Fruit fly (Drosophila melanogaster) whole organism, wandering third instar larva: ENCODE data around the gene CG2955.
A peak's percentile ranks its signal among the peaks of the same experiment; 100 is the strongest.

Experiments used
- Abd-B ChIP-seq: fragments of >200 bp; optimal IDR thresholded peaks from 2 replicates; lab custom pipeline; 2017; ENCODE audit warnings: missing biosample characterization, missing genetic modification characterization
- CG32264 ChIP-seq: fragments of 200-800 bp; sonication (Bioruptor generic); optimal IDR thresholded peaks from 2 replicates; lab custom pipeline; 2016; ENCODE audit warnings: missing biosample characterization, missing genetic modification characterization
- CG9705 ChIP-seq: fragments of 200-800 bp; sonication (Bioruptor generic); optimal IDR thresholded peaks from 2 replicates; lab custom pipeline; 2018; ENCODE audit warnings: missing biosample characterization, mild to moderate bottlenecking, missing genetic modification characterization
- CrebA ChIP-seq: fragments of 200-800 bp; sonication (Bioruptor generic); optimal IDR thresholded peaks from 2 replicates; lab custom pipeline; 2016; ENCODE audit warnings: missing biosample characterization, mild to moderate bottlenecking, missing genetic modification characterization, borderline replicate concordance
- Dfd ChIP-seq: fragments of >200 bp; optimal IDR thresholded peaks from 2 replicates; lab custom pipeline; 2017; ENCODE audit warnings: missing biosample characterization, missing genetic modification characterization
- Dif ChIP-seq: fragments of 200-275, 200-300 bp; sonication (Bioruptor generic); optimal IDR thresholded peaks from 2 replicates; lab custom pipeline; 2018; ENCODE audit warnings: missing biosample characterization, missing genetic modification characterization; ENCODE audit not compliant: partially characterized antibody
- GATAd ChIP-seq: sonication (Bioruptor generic); optimal IDR thresholded peaks from 2 replicates; lab custom pipeline; 2016; ENCODE audit warnings: missing biosample characterization, missing genetic modification characterization
- HLH106 ChIP-seq: fragments of 200-800 bp; optimal IDR thresholded peaks from 3 replicates; lab custom pipeline; 2019; ENCODE audit warnings: missing biosample characterization, mild to moderate bottlenecking, missing genetic modification characterization, moderate library complexity
- Hnf4 ChIP-seq: fragments of 200-800 bp; sonication (Bioruptor generic); optimal IDR thresholded peaks from 2 replicates; lab custom pipeline; 2016; ENCODE audit warnings: missing biosample characterization, mild to moderate bottlenecking, missing genetic modification characterization
- Hr78 ChIP-seq: fragments of >200 bp; optimal IDR thresholded peaks from 2 replicates; lab custom pipeline; 2017; ENCODE audit warnings: missing biosample characterization, missing genetic modification characterization
- Hr83 ChIP-seq: fragments of 200-300 bp; sonication (Bioruptor generic); optimal IDR thresholded peaks from 2 replicates; lab custom pipeline; 2016; ENCODE audit warnings: missing biosample characterization, mild to moderate bottlenecking, missing genetic modification characterization, moderate library complexity; ENCODE audit not compliant: poor library complexity, severe bottlenecking
- Jra ChIP-seq: sonication (Bioruptor generic); optimal IDR thresholded peaks from 2 replicates; lab custom pipeline; 2016; ENCODE audit warnings: missing biosample characterization, missing genetic modification characterization
- Mio ChIP-seq: sonication (Bioruptor generic); optimal IDR thresholded peaks from 2 replicates; lab custom pipeline; 2016; ENCODE audit warnings: missing biosample characterization, missing genetic modification characterization
- Myc ChIP-seq: fragments of >200 bp; optimal IDR thresholded peaks from 2 replicates; lab custom pipeline; 2017
- N ChIP-seq: fragments of >200 bp; optimal IDR thresholded peaks from 2 replicates; lab custom pipeline; 2018; ENCODE audit warnings: missing biosample characterization, missing external identifiers, missing genetic modification characterization
- OdsH ChIP-seq: fragments of 200-800 bp; sonication (Bioruptor generic); optimal IDR thresholded peaks from 2 replicates; lab custom pipeline; 2016; ENCODE audit warnings: missing biosample characterization, mild to moderate bottlenecking, missing genetic modification characterization
- Rel ChIP-seq, 2 experiments: fragments of 200-800 bp; sonication (Bioruptor generic) in 1 of 2; optimal IDR thresholded peaks; 2 replicates in 1 of 2; 3 replicates in 1 of 2; lab custom pipeline; 2016 to 2019; ENCODE audit warnings: mild to moderate bottlenecking in 2 of 2, missing biosample characterization in 2 of 2, missing genetic modification characterization in 2 of 2, moderate library complexity in 1 of 2
- Sp1 ChIP-seq: fragments of 200-800 bp; sonication (Bioruptor generic); optimal IDR thresholded peaks from 3 replicates; lab custom pipeline; 2019; ENCODE audit warnings: missing biosample characterization, mild to moderate bottlenecking, missing genetic modification characterization, moderate library complexity
- Vsx2 ChIP-seq: fragments of 200-300, 225-300 bp; sonication (Bioruptor generic); optimal IDR thresholded peaks from 2 replicates; lab custom pipeline; 2018; ENCODE audit warnings: missing biosample characterization, missing genetic modification characterization; ENCODE audit not compliant: partially characterized antibody
- br ChIP-seq: fragments of 200-800 bp; sonication (Bioruptor generic); optimal IDR thresholded peaks from 2 replicates; lab custom pipeline; 2016; ENCODE audit warnings: missing biosample characterization, missing genetic modification characterization
- brk ChIP-seq: fragments of 200-800 bp; sonication (Bioruptor generic); optimal IDR thresholded peaks from 2 replicates; lab custom pipeline; 2016; ENCODE audit warnings: missing biosample characterization, mild to moderate bottlenecking, missing genetic modification characterization
- dl ChIP-seq, 2 experiments: fragments of 175-275, 200-275 bp in 1 of 2; fragments of 200-275 bp in 1 of 2; sonication (Bioruptor generic); optimal IDR thresholded peaks; lab custom pipeline; 2018; ENCODE audit warnings: mild to moderate bottlenecking in 2 of 2, missing biosample characterization in 2 of 2, missing genetic modification characterization in 2 of 2, moderate library complexity in 2 of 2; ENCODE audit not compliant: partially characterized antibody in 2 of 2, insufficient read depth in 1 of 2
- dmrt93B ChIP-seq: fragments of 200-800 bp; sonication (Bioruptor generic); optimal IDR thresholded peaks from 2 replicates; lab custom pipeline; 2018; ENCODE audit warnings: missing biosample characterization, mild to moderate bottlenecking, missing genetic modification characterization
- dsf ChIP-seq: sonication (Bioruptor generic); optimal IDR thresholded peaks from 2 replicates; lab custom pipeline; 2016; ENCODE audit warnings: missing biosample characterization, missing genetic modification characterization, borderline replicate concordance
- ey ChIP-seq: fragments of 200-800 bp; sonication (Bioruptor generic); optimal IDR thresholded peaks from 2 replicates; lab custom pipeline; 2016; ENCODE audit warnings: missing biosample characterization, missing genetic modification characterization
- foxo ChIP-seq, 2 experiments: fragments of 200-800 bp; sonication (Bioruptor generic); optimal IDR thresholded peaks; 2 replicates in 1 of 2; 3 replicates in 1 of 2; lab custom pipeline; 2016 to 2017; ENCODE audit warnings: missing biosample characterization in 2 of 2, missing genetic modification characterization in 2 of 2
- fru ChIP-seq: fragments of 200-800 bp; sonication (Bioruptor generic); optimal IDR thresholded peaks from 3 replicates; lab custom pipeline; 2016; ENCODE audit warnings: missing biosample characterization, mild to moderate bottlenecking, missing genetic modification characterization
- h ChIP-seq: fragments of 200-800 bp; sonication (Bioruptor generic); optimal IDR thresholded peaks from 3 replicates; lab custom pipeline; 2016; ENCODE audit warnings: missing biosample characterization, mild to moderate bottlenecking, missing genetic modification characterization
- jim ChIP-seq: fragments of 175-275, 200-325 bp; sonication (Bioruptor generic); optimal IDR thresholded peaks from 2 replicates; lab custom pipeline; 2016; ENCODE audit warnings: missing biosample characterization, mild to moderate bottlenecking, missing genetic modification characterization
- lola ChIP-seq: fragments of >200 bp; optimal IDR thresholded peaks from 2 replicates; lab custom pipeline; 2017; ENCODE audit warnings: missing biosample characterization, missing genetic modification characterization
- pan ChIP-seq: fragments of >200 bp; optimal IDR thresholded peaks from 2 replicates; lab custom pipeline; 2017
- psq ChIP-seq: fragments of 200-800 bp; sonication (Bioruptor generic); optimal IDR thresholded peaks from 3 replicates; lab custom pipeline; 2017; ENCODE audit warnings: missing biosample characterization, mild to moderate bottlenecking, missing genetic modification characterization, moderate library complexity
- rgr ChIP-seq: fragments of 200-800 bp; sonication (Bioruptor generic); optimal IDR thresholded peaks from 3 replicates; lab custom pipeline; 2016; ENCODE audit warnings: missing biosample characterization, mild to moderate bottlenecking, missing genetic modification characterization
- sage ChIP-seq: fragments of 200-800 bp; sonication (Bioruptor generic); optimal IDR thresholded peaks from 2 replicates; lab custom pipeline; 2016; ENCODE audit warnings: missing biosample characterization, mild to moderate bottlenecking, missing genetic modification characterization
- sv ChIP-seq: fragments of 200-800 bp; sonication (Bioruptor generic); optimal IDR thresholded peaks from 3 replicates; lab custom pipeline; 2016; ENCODE audit warnings: missing biosample characterization, missing genetic modification characterization
- tai ChIP-seq: sonication (Bioruptor generic); optimal IDR thresholded peaks from 2 replicates; lab custom pipeline; 2016; ENCODE audit warnings: missing biosample characterization, missing genetic modification characterization
- usp ChIP-seq: fragments of >200 bp; optimal IDR thresholded peaks from 2 replicates; lab custom pipeline; 2017; ENCODE audit warnings: missing biosample characterization, missing genetic modification characterization
- woc ChIP-seq: sonication (Bioruptor generic); optimal IDR thresholded peaks from 2 replicates; lab custom pipeline; 2016; ENCODE audit warnings: missing biosample characterization, mild to moderate bottlenecking, missing genetic modification characterization

Gene CG2955

dm6 chr2L:4166034-4166433 is 17.0 kb downstream of the CG2955 start, which contains the start of gene Or24a:
TSS of gene Or24a (minus strand) at chr2L:4166134.
- no peak for TF ChIP-seq usp (GFP tag; lab: Kevin White, UChicago)
- no peak for TF ChIP-seq tai (GFP tag; lab: Kevin White, UChicago)
- no peak for TF ChIP-seq jim (GFP tag; lab: Kevin White, UChicago)
- no peak for TF ChIP-seq OdsH
- no peak for TF ChIP-seq Dif (GFP tag; lab: Kevin White, UChicago)
- TF ChIP-seq sv (GFP tag; lab: Kevin White, UChicago): no peak
- no peak for TF ChIP-seq fru
- no peak for TF ChIP-seq Rel (GFP tag; optimal IDR thresholded peaks at IDR 0.05; lab: Kevin White, UChicago)
- TF ChIP-seq Rel (tag; optimal IDR thresholded peaks at IDR 0.05; lab: Kevin White, UChicago): no peak
- TF ChIP-seq foxo (GFP tag; optimal IDR thresholded peaks at IDR 0.05; lab: Kevin White, UChicago): no peak
- TF ChIP-seq HLH106: no peak
- no peak for TF ChIP-seq CG9705 (GFP tag; lab: Kevin White, UChicago)
- no peak for TF ChIP-seq dsf (GFP tag; lab: Kevin White, UChicago)
- TF ChIP-seq GATAd (GFP tag; lab: Kevin White, UChicago): no peak
- TF ChIP-seq CrebA (GFP tag; lab: Kevin White, UChicago): no peak
- TF ChIP-seq Hr78 (GFP tag; lab: Kevin White, UChicago): no peak
- no peak for TF ChIP-seq lola (GFP tag; lab: Kevin White, UChicago)
- no peak for TF ChIP-seq psq (GFP tag; lab: Kevin White, UChicago)
- no peak for TF ChIP-seq N (GFP tag; lab: Kevin White, UChicago)
- no peak for TF ChIP-seq Mio (GFP tag; lab: Kevin White, UChicago)
- TF ChIP-seq, all 38 proteins: peak for 0

- TF ChIP-seq Rel (GFP tag; optimal IDR thresholded peaks at IDR 0.05; lab: Kevin White, UChicago) (no peak), Rel (tag; optimal IDR thresholded peaks at IDR 0.05; lab: Kevin White, UChicago) (no peak), Myc (lab: Kevin White, UChicago) (peak; percentile 47)
- TF ChIP-seq, all 38 proteins: peak for 1
These were observed 30.3 kb downstream of the CG2955 start for dm6 chr2L:4179386-4179785.

- TF ChIP-seq woc (GFP tag; lab: Kevin White, UChicago) (peak; percentile 23), sage (GFP tag; lab: Kevin White, UChicago) (no peak), Hr83 (GFP tag; lab: Kevin White, UChicago) (no peak), br (GFP tag; lab: Kevin White, UChicago) (no peak), dmrt93B (GFP tag; lab: Kevin White, UChicago) (no peak), HLH106 (no peak), N (GFP tag; lab: Kevin White, UChicago) (no peak), Hnf4 (no peak), sv (GFP tag; lab: Kevin White, UChicago) (no peak), Jra (GFP tag; lab: Kevin White, UChicago) (no peak), Rel (GFP tag; optimal IDR thresholded peaks at IDR 0.05; lab: Kevin White, UChicago) (no peak), Rel (tag; optimal IDR thresholded peaks at IDR 0.05; lab: Kevin White, UChicago) (no peak), Hr78 (GFP tag; lab: Kevin White, UChicago) (no peak), tai (GFP tag; lab: Kevin White, UChicago) (no peak), GATAd (GFP tag; lab: Kevin White, UChicago) (no peak), Vsx2 (no peak), usp (GFP tag; lab: Kevin White, UChicago) (no peak), pan (no peak), lola (GFP tag; lab: Kevin White, UChicago) (no peak), Myc (lab: Kevin White, UChicago) (no peak), rgr (GFP tag; lab: Kevin White, UChicago) (peak; percentile 5), fru (no peak), CG9705 (GFP tag; lab: Kevin White, UChicago) (no peak), psq (GFP tag; lab: Kevin White, UChicago) (peak; percentile 4), dsf (GFP tag; lab: Kevin White, UChicago) (no peak), brk (no peak), h (GFP tag; lab: Kevin White, UChicago) (peak; percentile 36), Mio (GFP tag; lab: Kevin White, UChicago) (no peak), Dif (GFP tag; lab: Kevin White, UChicago) (no peak), dl (GFP tag; optimal IDR thresholded peaks at IDR 0.05; lab: Kevin White, UChicago; ENCODE audit: insufficient read depth in 1 of 2, partially characterized antibody in 2 of 2) (no peak), foxo (GFP tag; optimal IDR thresholded peaks at IDR 0.05; lab: Kevin White, UChicago) (peak in 1 of 2 experiments; percentile 29), Sp1 (no peak), Dfd (no peak), ey (GFP tag; lab: Kevin White, UChicago) (no peak), CG32264 (GFP tag; lab: Kevin White, UChicago) (no peak), OdsH (no peak), CrebA (GFP tag; lab: Kevin White, UChicago) (no peak), jim (GFP tag; lab: Kevin White, UChicago) (no peak), Abd-B (GFP tag; lab: Kevin White, UChicago) (no peak)
These were observed 30.9 kb downstream of the CG2955 start for dm6 chr2L:4179960-4180359.
